Worm (Caenorhabditis elegans) whole organism, young adult: ENCODE measurements around the gene F02E11.3.

Source experiments
- F57A8.1 ChIP-seq: fragments of 200-800 bp; sonication (Bioruptor generic); optimal IDR thresholded peaks from 2 replicates; lab custom pipeline; 2018; ENCODE audit warnings: mild to moderate bottlenecking, missing genetic modification characterization, moderate library complexity, missing compliant biosample characterization
- ccch-3 ChIP-seq: fragments of 200-800 bp; sonication (Bioruptor generic); optimal IDR thresholded peaks from 2 replicates; lab custom pipeline; 2018; ENCODE audit warnings: mild to moderate bottlenecking, missing genetic modification characterization, missing compliant biosample characterization
- dox-1 ChIP-seq: fragments of 200-800 bp; sonication (Bioruptor generic); IDR thresholded peaks from 2 replicates; pipeline ENCODE4 v1.3.6; 2022; ENCODE audit warnings: missing genetic modification reagents, missing genetic modification characterization, missing compliant biosample characterization
- ets-4 ChIP-seq: fragments of 200-800 bp; sonication (Bioruptor generic); optimal IDR thresholded peaks from 2 replicates; lab custom pipeline; 2018; ENCODE audit warnings: mild to moderate bottlenecking, missing genetic modification characterization, missing compliant biosample characterization
- lir-1 ChIP-seq: fragments of 200-800 bp; sonication (Bioruptor generic); conservative IDR thresholded peaks from 2 replicates; pipeline ENCODE4 v1.3.6; 2022; ENCODE audit warnings: missing genetic modification reagents, missing genetic modification characterization, missing compliant biosample characterization
- madf-3 ChIP-seq: fragments of 200-800 bp; sonication (Bioruptor generic); IDR thresholded peaks from 2 replicates; pipeline ENCODE4 v1.3.6; 2022; ENCODE audit warnings: missing genetic modification reagents, missing genetic modification characterization, missing compliant biosample characterization
- madf-8 ChIP-seq: fragments of 200-800 bp; sonication (Bioruptor generic); conservative IDR thresholded peaks from 2 replicates; pipeline ENCODE4 v1.3.6; 2022; ENCODE audit warnings: missing genetic modification reagents, missing genetic modification characterization, missing compliant biosample characterization
- nhr-80 ChIP-seq: sonication (generic microtip); optimal IDR thresholded peaks from 2 replicates; lab custom pipeline; 2016; ENCODE audit warnings: missing genetic modification characterization, missing compliant biosample characterization
- pbrm-1 ChIP-seq: fragments of 200-800 bp; sonication (Bioruptor generic); IDR thresholded peaks from 2 replicates; pipeline ENCODE4 v1.3.6; 2022; ENCODE audit warnings: missing genetic modification reagents, missing genetic modification characterization, missing compliant biosample characterization
- rpc-1 ChIP-seq, 2 experiments: fragments of 150-350 bp in 1 of 2; sonication (generic microtip) in 1 of 2; optimal IDR thresholded peaks; 2 replicates each; lab custom pipeline; 2014 to 2018; ENCODE audit warnings: missing biosample characterization in 1 of 2, missing genetic modification characterization in 1 of 2, missing genetic modification reagents in 1 of 2, missing genotype in 1 of 2
- snpc-1.3 ChIP-seq: sonication (generic microtip); optimal IDR thresholded peaks from 2 replicates; lab custom pipeline; 2017; ENCODE audit warnings: missing genetic modification characterization, mild to moderate bottlenecking, missing compliant biosample characterization, antibody characterized with exemption, moderate library complexity, missing genotype, missing genetic modification reagents; ENCODE audit not compliant: insufficient read depth

Gene F02E11.3

DNA sequence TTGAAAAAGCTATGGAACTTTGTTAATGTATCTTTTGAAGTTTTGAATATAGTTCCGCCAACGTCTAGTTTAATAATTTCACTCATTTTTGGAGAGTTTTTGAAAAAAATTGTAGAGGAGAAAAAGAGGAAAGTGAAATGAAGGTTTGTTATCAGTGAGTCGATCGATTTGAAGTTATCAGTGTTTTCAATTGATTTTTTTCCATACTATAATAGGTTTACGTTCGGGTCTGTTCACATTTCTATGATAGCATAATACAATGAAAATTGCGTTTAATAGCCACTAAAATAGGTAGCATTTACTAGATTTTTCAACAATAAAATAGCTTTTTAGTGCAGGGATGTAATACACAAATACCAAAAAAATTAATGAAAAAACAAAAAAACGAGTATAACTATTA is 49.6 kb downstream of the F02E11.3 start, which contains the start of gene ZC239.16:
TSS of gene ZC239.16 (minus strand) at position 120 of the 400 bp plus-strand sequence.
- TF ChIP-seq nhr-80 (tag; lab: Kevin White, UChicago) = peak; percentile 13
- no peak for TF ChIP-seq snpc-1.3 (tag; lab: Kevin White, UChicago)
- TF ChIP-seq madf-3 = no peak
- TF ChIP-seq dox-1 (GFP tag; lab: Robert Waterston, UW) = no peak
- TF ChIP-seq lir-1 (GFP tag; lab: Robert Waterston, UW) = no peak
- TF ChIP-seq madf-8 (GFP tag; lab: Robert Waterston, UW) = no peak
- no peak for TF ChIP-seq pbrm-1 (GFP tag; lab: Robert Waterston, UW)
- no peak for TF ChIP-seq F57A8.1 (GFP tag; lab: Kevin White, UChicago)

DNA sequence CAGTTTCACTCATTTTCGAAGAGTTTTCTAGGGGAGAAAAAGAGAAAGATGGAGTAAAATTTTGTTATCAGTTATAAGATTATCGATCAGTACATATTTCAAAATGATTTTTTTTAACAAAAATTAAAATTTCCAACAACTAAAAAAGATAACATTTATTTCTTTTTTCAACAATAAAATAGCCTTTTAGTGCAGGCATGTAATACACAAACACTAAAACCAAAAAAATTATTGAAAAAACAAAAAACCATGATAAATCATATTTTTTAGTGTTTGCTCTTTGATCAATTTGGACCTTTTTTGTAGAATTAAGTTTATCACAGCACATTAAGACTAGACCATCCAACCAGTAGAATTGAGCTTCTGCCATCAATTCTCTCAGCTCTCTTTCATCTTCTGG is 50.2 kb downstream of the F02E11.3 start, which contains the start of gene ZC239.15:
TSS of gene ZC239.15 (minus strand) at position 101 of the 400 bp plus-strand sequence.
- TF ChIP-seq rpc-1 (optimal IDR thresholded peaks at IDR 0.05; lab: Kevin White, UChicago) (no peak), rpc-1 (tag; optimal IDR thresholded peaks at IDR 0.05; lab: Kevin White, UChicago) (no peak), ccch-3 (no peak), ets-4 (GFP tag; lab: Kevin White, UChicago) (no peak)
